Fruit fly (Drosophila melanogaster): ENCODE results near the gene CG6310.

DNA sequence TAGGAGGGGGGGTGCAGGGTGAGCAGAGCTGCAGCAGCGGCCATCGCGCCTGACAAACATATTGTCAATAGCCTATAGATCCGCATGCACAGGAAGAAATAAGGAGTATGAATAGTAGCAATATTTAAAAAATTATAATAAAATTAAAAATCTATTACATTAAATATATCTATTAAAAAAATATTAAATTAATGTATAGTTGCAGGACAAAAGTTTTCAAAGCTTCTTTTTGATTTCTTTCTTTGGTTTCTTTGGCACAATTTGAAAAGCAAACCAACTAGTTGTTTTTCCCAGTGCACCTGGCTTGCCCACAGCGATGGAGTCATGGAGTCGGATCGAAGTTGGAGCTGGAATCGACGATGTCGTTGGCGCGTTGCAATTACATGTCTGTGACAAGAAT, 37.9 kb downstream of the CG6310 start:
- TF ChIP-seq Mnt (GFP tag; optimal IDR thresholded peaks at IDR 0.05) (no peak), CG14711 (tag; optimal IDR thresholded peaks at IDR 0.05) (no peak), CG11617 (GFP tag; optimal IDR thresholded peaks at IDR 0.05) (no peak), CG33017 (tag; optimal IDR thresholded peaks at IDR 0.05) (no peak), Hr96 (GFP tag; optimal IDR thresholded peaks at IDR 0.05) (no peak), cnc (optimal IDR thresholded peaks at IDR 0.05) (no peak), toe (GFP tag; optimal IDR thresholded peaks at IDR 0.05) (no peak), kay (GFP tag; ENCODE audit: borderline replicate concordance) (no peak), CG1620 (GFP tag; optimal IDR thresholded peaks at IDR 0.05) (no peak), ovo (GFP tag; optimal IDR thresholded peaks at IDR 0.05) (no peak), pad (GFP tag; optimal IDR thresholded peaks at IDR 0.05) (no peak), cic (GFP tag; optimal IDR thresholded peaks at IDR 0.05) (no peak), CG7101 (tag; optimal IDR thresholded peaks at IDR 0.05) (no peak)
